Worm (Caenorhabditis elegans): ENCODE results near the gene D1069.3.

- TF ChIP-seq ceh-36 (tag; optimal IDR thresholded peaks at IDR 0.05) (no peak), ama-1 (optimal IDR thresholded peaks at IDR 0.05) (no peak)
Observed at ce11 chrII:334828-335227, 12.9 kb downstream of the D1069.3 start.

All from whole organism, early embryonic.